Fruit fly (Drosophila melanogaster): ENCODE results near the gene Ttc1.

Ttc1 gene

dm6 chr3R:16448378-16449134, 5.7 kb upstream of the Ttc1 start (continued):
- TF ChIP-seq CG10462 (GFP tag; optimal IDR thresholded peaks at IDR 0.05): no peak
- peak; percentile 35 for TF ChIP-seq run (tag; optimal IDR thresholded peaks at IDR 0.05)
- TF ChIP-seq exex (tag; optimal IDR thresholded peaks at IDR 0.05): no peak
- TF ChIP-seq ase (GFP tag; IDR thresholded peaks at IDR 0.05): peak; percentile 82
- no peak for TF ChIP-seq br (optimal IDR thresholded peaks at IDR 0.05)
- peak; percentile 71; the same call in 1 of the 2 replicates for TF ChIP-seq CG7372 (GFP tag; IDR thresholded peaks at IDR 0.05)
- no peak for TF ChIP-seq hkb (optimal IDR thresholded peaks at IDR 0.05)
- peak; percentile 79 for TF ChIP-seq hkb (GFP tag; IDR thresholded peaks at IDR 0.05)
- no peak for TF ChIP-seq fru (optimal IDR thresholded peaks at IDR 0.05)
- no peak for TF ChIP-seq NK7.1 (GFP tag; optimal IDR thresholded peaks at IDR 0.05)
- peak; percentile 58 for TF ChIP-seq tup (GFP tag; optimal IDR thresholded peaks at IDR 0.05)
- no peak for TF ChIP-seq Kr (GFP tag; optimal IDR thresholded peaks at IDR 0.05)
- TF ChIP-seq pros (GFP tag; optimal IDR thresholded peaks at IDR 0.05): no peak
- TF ChIP-seq CG17612 (GFP tag; IDR thresholded peaks at IDR 0.05): peak; percentile 54
- peak; percentile 87 for TF ChIP-seq sim (GFP tag; IDR thresholded peaks at IDR 0.05)
- peak in 1 of 2 experiments; percentile 34 for TF ChIP-seq Eip74EF (GFP tag; optimal IDR thresholded peaks at IDR 0.05)
- TF ChIP-seq CG12236 (GFP tag; optimal IDR thresholded peaks at IDR 0.05): peak; percentile 10
- no peak for TF ChIP-seq pfk (GFP tag; optimal IDR thresholded peaks at IDR 0.05)

- no peak for TF ChIP-seq CG12071 (GFP tag; optimal IDR thresholded peaks at IDR 0.05)
- peak; percentile 74 for TF ChIP-seq grn (GFP tag; optimal IDR thresholded peaks at IDR 0.05)
- TF ChIP-seq CG2889 (GFP tag; IDR thresholded peaks at IDR 0.05): no peak
- no peak for TF ChIP-seq Dbx (GFP tag; IDR thresholded peaks at IDR 0.05)
- no peak for TF ChIP-seq CG11093 (GFP tag; IDR thresholded peaks at IDR 0.05)
- no peak for TF ChIP-seq CG12299 (tag; optimal IDR thresholded peaks at IDR 0.05)
- no peak for TF ChIP-seq crc (GFP tag; optimal IDR thresholded peaks at IDR 0.05)
- peak; percentile 20; the same call in 1 of the 2 replicates for TF ChIP-seq crol (GFP tag; IDR thresholded peaks at IDR 0.05)
- TF ChIP-seq Hand (GFP tag; optimal IDR thresholded peaks at IDR 0.05): no peak
- TF ChIP-seq exex (tag; optimal IDR thresholded peaks at IDR 0.05): peak; percentile 75
- peak in 1 of 2 experiments; percentile 47 for TF ChIP-seq Hr78 (GFP tag; optimal IDR thresholded peaks at IDR 0.05)
- TF ChIP-seq sug (tag; optimal IDR thresholded peaks at IDR 0.05): peak; percentile 51
- peak; percentile 10 for TF ChIP-seq CG34376 (GFP tag; optimal IDR thresholded peaks at IDR 0.05)
- TF ChIP-seq CG17328 (GFP tag; IDR thresholded peaks at IDR 0.05): no peak
- peak in 1 of 2 experiments; percentile 51 for TF ChIP-seq Pdp1 (GFP tag; optimal IDR thresholded peaks at IDR 0.05)
- TF ChIP-seq sens (GFP tag): peak; percentile 73
- TF ChIP-seq Med (GFP tag): peak; percentile 55
- TF ChIP-seq chinmo (GFP tag; IDR thresholded peaks at IDR 0.05; ENCODE audit: partially characterized antibody): 0 out of 4 replicates have a peak, but pooled peaks have one; percentile 69
- TF ChIP-seq mirr (GFP tag; optimal IDR thresholded peaks at IDR 0.05): peak; percentile 35
- 0 out of 3 replicates have a peak, but pooled peaks have one; percentile 20 for TF ChIP-seq CG2199 (GFP tag; IDR thresholded peaks at IDR 0.05)
- TF ChIP-seq GATAe (GFP tag; conservative IDR thresholded peaks at IDR 0.05): peak; percentile 74
- TF ChIP-seq Bteb2 (GFP tag; optimal IDR thresholded peaks at IDR 0.05): no peak
- TF ChIP-seq ftz-f1 (GFP tag; optimal IDR thresholded peaks at IDR 0.05): peak; percentile 16
- peak; percentile 19 for TF ChIP-seq lab (GFP tag; optimal IDR thresholded peaks at IDR 0.05)
Observed at dm6 chr3R:16447448-16448045, 4.7 kb upstream of the Ttc1 start.

Data from whole organism, embryonic.